Fruit fly (Drosophila melanogaster): Measurements from ENCODE around the gene Arp5.

The Arp5 gene

dm6 chr3R:18171983-18172967 is 13.0 kb upstream of the Arp5 start (continued):
- peak; percentile 85 for TF ChIP-seq CG15336 (GFP tag; IDR thresholded peaks at IDR 0.05)
- TF ChIP-seq CG11294 (GFP tag; IDR thresholded peaks at IDR 0.05), result peak; percentile 58
- TF ChIP-seq CG6808 (GFP tag; optimal IDR thresholded peaks at IDR 0.05), result no peak
- peak; percentile 95 for TF ChIP-seq CG32006 (GFP tag; optimal IDR thresholded peaks at IDR 0.05)
- no peak for TF ChIP-seq dsx (GFP tag; optimal IDR thresholded peaks at IDR 0.05; ENCODE audit: poor library complexity, severe bottlenecking)
- peak; percentile 92 for TF ChIP-seq Hr4 (GFP tag; optimal IDR thresholded peaks at IDR 0.05)
- TF ChIP-seq fkh (GFP tag; optimal IDR thresholded peaks at IDR 0.05), result no peak
- TF ChIP-seq Hr38 (GFP tag; optimal IDR thresholded peaks at IDR 0.05), result no peak
- peak; percentile 66 for TF ChIP-seq Gug (GFP tag; IDR thresholded peaks at IDR 0.05)
- peak; percentile 89 for TF ChIP-seq CG8119 (GFP tag; IDR thresholded peaks at IDR 0.05)
- peak; percentile 74 for TF ChIP-seq CG6163 (GFP tag; IDR thresholded peaks at IDR 0.05)
- TF ChIP-seq Smox (GFP tag; optimal IDR thresholded peaks at IDR 0.05), result no peak
- no peak for TF ChIP-seq CG10631 (GFP tag; optimal IDR thresholded peaks at IDR 0.05)
- no peak for TF ChIP-seq Sox102F (GFP tag; optimal IDR thresholded peaks at IDR 0.05)
- peak; percentile 26 for TF ChIP-seq CG6854 (GFP tag; optimal IDR thresholded peaks at IDR 0.05)
- TF ChIP-seq CG3919 (GFP tag; optimal IDR thresholded peaks at IDR 0.05), result no peak
- peak; percentile 66 for TF ChIP-seq CG6792 (GFP tag; optimal IDR thresholded peaks at IDR 0.05)
- no peak for TF ChIP-seq CG7368 (GFP tag; optimal IDR thresholded peaks at IDR 0.05)
- peak; percentile 72 for TF ChIP-seq Ets21C (GFP tag; optimal IDR thresholded peaks at IDR 0.05)
- TF ChIP-seq CG11762 (GFP tag; optimal IDR thresholded peaks at IDR 0.05; ENCODE audit: insufficient read depth), result peak; percentile 70
- TF ChIP-seq Hr39 (GFP tag; optimal IDR thresholded peaks at IDR 0.05), result peak; percentile 75
- TF ChIP-seq Ets96B (tag; optimal IDR thresholded peaks at IDR 0.05), result peak; percentile 67
- TF ChIP-seq CG34406 (GFP tag; optimal IDR thresholded peaks at IDR 0.05), result no peak
- TF ChIP-seq Eip78C (GFP tag), result peak; percentile 96
- TF ChIP-seq CG31627 (GFP tag; optimal IDR thresholded peaks at IDR 0.05), result peak; percentile 79
- peak; percentile 59 for TF ChIP-seq fd59A (GFP tag; optimal IDR thresholded peaks at IDR 0.05)
- TF ChIP-seq Lpt (GFP tag; optimal IDR thresholded peaks at IDR 0.05), result peak; percentile 77

dm6 chr3R:18183244-18183643 is 2.1 kb upstream of the Arp5 start, which contains the start of gene cdm:
cdm (minus strand) TSS chr3R:18183479.
- TF ChIP-seq esn (GFP tag; optimal IDR thresholded peaks at IDR 0.05) (peak; percentile 8), dsx (GFP tag; optimal IDR thresholded peaks at IDR 0.05; ENCODE audit: poor library complexity, severe bottlenecking) (no peak), Sox15 (GFP tag; optimal IDR thresholded peaks at IDR 0.05) (no peak), CG6163 (GFP tag; IDR thresholded peaks at IDR 0.05) (peak; percentile 19; the same call in 1 of the 3 replicates)

dm6 chr3R:18188702-18189125 is 3.4 kb downstream of the Arp5 start, which contains the start of the genes CG12321 and MED17:
CG12321 (minus strand) TSS chr3R:18188707.
MED17 (plus strand) TSS chr3R:18189072.
- TF ChIP-seq CG31627 (GFP tag; optimal IDR thresholded peaks at IDR 0.05), result peak; percentile 83
- TF ChIP-seq CG6276 (GFP tag; optimal IDR thresholded peaks at IDR 0.05), result no peak
- peak; percentile 80 for TF ChIP-seq cyc (GFP tag; optimal IDR thresholded peaks at IDR 0.05)
- peak; percentile 72; the same call in 1 of the 2 replicates for TF ChIP-seq CG11294 (GFP tag; IDR thresholded peaks at IDR 0.05)
- peak; percentile 78 for TF ChIP-seq CG10669 (GFP tag; optimal IDR thresholded peaks at IDR 0.05)
- TF ChIP-seq CG10631 (GFP tag; optimal IDR thresholded peaks at IDR 0.05), result peak; percentile 90
- peak; percentile 80 for TF ChIP-seq pdm3 (GFP tag; optimal IDR thresholded peaks at IDR 0.05)
- TF ChIP-seq CG8119 (GFP tag; IDR thresholded peaks at IDR 0.05), result peak; percentile 72; the same call in 2 of the 3 replicates
- TF ChIP-seq CG8319 (GFP tag; optimal IDR thresholded peaks at IDR 0.05), result peak; percentile 75
- peak; percentile 43 to 89 for TF ChIP-seq salr (GFP tag; optimal IDR thresholded peaks at IDR 0.05)
- peak; percentile 82 for TF ChIP-seq CG15336 (GFP tag; IDR thresholded peaks at IDR 0.05)
- peak; percentile 82 for TF ChIP-seq CG8632 (GFP tag; optimal IDR thresholded peaks at IDR 0.05)
- peak; percentile 79 for TF ChIP-seq Lpt (GFP tag; optimal IDR thresholded peaks at IDR 0.05)
- TF ChIP-seq dac (GFP tag; optimal IDR thresholded peaks at IDR 0.05), result peak; percentile 57
- TF ChIP-seq achi (GFP tag; optimal IDR thresholded peaks at IDR 0.05), result peak; percentile 88
- TF ChIP-seq CG3919 (GFP tag; optimal IDR thresholded peaks at IDR 0.05), result peak; percentile 88
- peak; percentile 77 for TF ChIP-seq topi (GFP tag; optimal IDR thresholded peaks at IDR 0.05)
- TF ChIP-seq CG32006 (GFP tag; optimal IDR thresholded peaks at IDR 0.05), result peak; percentile 92
- TF ChIP-seq CG3032 (tag; optimal IDR thresholded peaks at IDR 0.05), result peak; percentile 84
- peak; percentile 87 for TF ChIP-seq CG34406 (GFP tag; optimal IDR thresholded peaks at IDR 0.05)
- peak; percentile 86 for TF ChIP-seq Sox15 (GFP tag; optimal IDR thresholded peaks at IDR 0.05)
- TF ChIP-seq Hr39 (GFP tag; optimal IDR thresholded peaks at IDR 0.05), result peak; percentile 78
- TF ChIP-seq svp (GFP tag), result no peak
- TF ChIP-seq Hr38 (GFP tag; optimal IDR thresholded peaks at IDR 0.05), result no peak
- TF ChIP-seq Blimp-1 (GFP tag; optimal IDR thresholded peaks at IDR 0.05), result peak; percentile 77
- TF ChIP-seq net (GFP tag; optimal IDR thresholded peaks at IDR 0.05), result peak; percentile 76
- TF ChIP-seq spab (GFP tag; optimal IDR thresholded peaks at IDR 0.05), result no peak
- peak; percentile 59 for TF ChIP-seq dsx (GFP tag; optimal IDR thresholded peaks at IDR 0.05; ENCODE audit: poor library complexity, severe bottlenecking)

All from whole organism, prepupa.